Worm (Caenorhabditis elegans) whole organism, L4/young adult: Measurements from ENCODE around the gene F36D3.8.

Experiments used
- W03F9.2 ChIP-seq: fragments of 150-350 bp; optimal IDR thresholded peaks from 2 replicates; lab custom pipeline; 2014; ENCODE audit warnings: missing biosample characterization, missing genetic modification characterization
- dao-5 ChIP-seq: sonication (generic microtip); optimal IDR thresholded peaks from 2 replicates; lab custom pipeline; 2016; ENCODE audit warnings: missing genotype, missing genetic modification characterization, moderate library complexity, missing compliant biosample characterization
- him-1 ChIP-seq: sonication (generic microtip); optimal IDR thresholded peaks from 2 replicates; lab custom pipeline; 2016; ENCODE audit warnings: missing genotype, missing genetic modification reagents, missing genetic modification characterization, missing compliant biosample characterization

F36D3.8 gene

DNA sequence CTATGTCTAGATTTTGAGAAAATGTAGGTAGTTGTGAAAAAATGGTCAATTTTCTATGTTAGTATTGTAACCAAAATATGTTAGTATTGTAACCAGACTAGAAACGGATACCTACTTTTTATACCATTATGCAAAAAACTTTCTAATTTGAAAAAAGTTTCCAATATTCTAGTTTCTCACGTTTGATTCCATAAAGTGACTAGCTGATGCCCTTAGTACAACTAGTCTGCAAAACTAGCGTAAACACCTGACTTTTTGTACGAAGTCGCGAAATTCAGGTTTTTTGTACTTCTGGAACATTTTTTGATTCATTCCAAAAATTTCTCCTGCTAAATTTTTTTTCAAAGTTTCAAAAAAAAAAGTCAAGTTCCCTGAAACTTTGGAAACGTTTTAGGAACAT, 41.1 kb downstream of the F36D3.8 start:
- TF ChIP-seq him-1 (tag; lab: Kevin White, UChicago) (no peak), W03F9.2 (no peak), dao-5 (tag; lab: Kevin White, UChicago) (no peak)

DNA sequence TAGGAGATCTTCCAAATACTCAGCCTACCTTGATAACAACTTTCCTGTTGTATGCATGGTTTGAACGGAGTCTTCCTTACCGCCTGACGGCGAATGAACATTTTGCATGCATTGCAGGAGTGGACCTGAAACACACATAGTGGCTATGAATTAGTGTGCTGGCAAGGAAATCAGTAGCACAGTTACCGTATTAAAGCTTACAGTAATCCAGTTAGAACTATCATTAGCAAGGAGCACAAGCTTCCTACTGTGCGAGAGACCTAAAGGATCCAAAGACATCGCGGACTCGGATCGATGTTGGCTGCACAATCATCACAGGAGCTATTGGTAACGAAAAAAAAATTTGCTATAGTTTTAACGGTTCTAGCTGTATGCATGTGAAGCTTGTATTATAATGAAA, 43.7 kb downstream of the F36D3.8 start, which contains the start of gene nhr-233:
Gene nhr-233, minus strand, starts transcription at position 101 of the 400 bp plus-strand sequence.
- TF ChIP-seq him-1 (tag; lab: Kevin White, UChicago): no peak
- no peak for TF ChIP-seq W03F9.2
- no peak for TF ChIP-seq dao-5 (tag; lab: Kevin White, UChicago)

DNA sequence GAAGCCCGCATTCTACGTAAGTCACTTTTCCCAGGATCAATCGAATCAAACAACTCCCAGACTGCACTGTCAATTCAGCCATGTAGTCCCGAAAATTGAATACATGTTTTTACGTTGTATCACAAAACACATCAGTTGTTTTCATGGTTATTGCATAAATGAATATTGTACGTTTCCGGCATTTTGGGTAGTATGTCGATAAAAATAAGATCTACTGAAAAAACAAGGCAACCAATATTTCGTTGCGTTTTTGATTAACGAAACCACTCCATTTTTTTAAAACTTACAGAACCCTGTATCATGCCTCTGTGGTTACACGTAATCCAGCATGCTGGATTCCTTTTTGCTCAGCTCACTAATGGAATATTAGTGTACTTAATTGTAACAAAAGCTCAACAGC, 46.2 kb downstream of the F36D3.8 start, which contains the start of gene str-149:
Gene str-149, plus strand, starts transcription at position 301 of the 400 bp plus-strand sequence.
- TF ChIP-seq him-1 (tag; lab: Kevin White, UChicago): no peak
- no peak for TF ChIP-seq W03F9.2
- no peak for TF ChIP-seq dao-5 (tag; lab: Kevin White, UChicago)

DNA sequence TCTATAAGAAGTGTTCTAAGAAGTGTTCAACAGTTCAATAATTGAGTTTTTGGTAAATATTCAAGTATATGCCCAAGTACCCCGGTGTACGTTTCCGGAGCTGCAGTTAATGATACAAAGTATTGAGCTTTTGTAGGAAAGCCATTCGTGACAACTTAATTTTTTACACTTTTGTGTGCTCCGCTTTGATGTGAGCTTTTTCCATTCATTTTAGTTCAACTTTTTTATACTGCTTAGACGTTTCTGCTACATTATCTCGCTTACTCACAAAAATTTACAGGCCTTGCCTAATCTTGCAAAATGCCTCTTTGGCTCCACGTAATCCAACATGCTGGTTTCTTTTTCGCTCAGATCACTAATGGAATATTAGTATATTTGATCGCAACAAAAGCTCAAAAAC, 48.9 kb downstream of the F36D3.8 start, which contains the start of gene str-151:
Gene str-151, plus strand, starts transcription at position 301 of the 400 bp plus-strand sequence.
- no peak for TF ChIP-seq W03F9.2
- no peak for TF ChIP-seq dao-5 (tag; lab: Kevin White, UChicago)
- TF ChIP-seq him-1 (tag; lab: Kevin White, UChicago): no peak
